Worm (Caenorhabditis elegans): ENCODE data around the gene dhs-11.

DNA sequence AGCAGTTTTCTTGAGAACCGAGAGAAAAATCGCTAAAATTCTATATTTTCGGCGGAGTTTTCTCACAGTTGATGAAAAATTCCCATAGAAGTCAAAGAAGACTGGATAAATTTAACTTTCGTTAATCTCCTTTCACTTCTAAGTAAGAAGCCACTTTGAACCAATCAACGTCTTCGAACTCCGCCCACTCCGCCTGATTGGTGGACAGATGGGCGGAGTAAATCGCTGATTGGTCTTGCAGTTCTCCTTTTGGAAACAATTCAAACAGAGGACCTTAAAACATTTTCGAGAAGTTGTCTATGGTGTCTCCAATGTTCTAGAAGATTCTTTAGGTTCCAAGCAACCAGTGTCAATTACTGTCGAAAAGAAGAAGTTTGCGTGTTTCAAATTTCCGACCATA, 15.7 kb upstream of the dhs-11 start:
- TF ChIP-seq nhr-28 (tag; optimal IDR thresholded peaks at IDR 0.05): no peak
- no peak for TF ChIP-seq zag-1 (tag; optimal IDR thresholded peaks at IDR 0.05)
- no peak for TF ChIP-seq nhr-76 (tag; optimal IDR thresholded peaks at IDR 0.05)
- TF ChIP-seq sea-2 (GFP tag; optimal IDR thresholded peaks at IDR 0.05): no peak
- TF ChIP-seq skn-1 (tag; optimal IDR thresholded peaks at IDR 0.05): no peak
- TF ChIP-seq pha-4 (tag; optimal IDR thresholded peaks at IDR 0.05): no peak
- no peak for TF ChIP-seq nhr-11 (tag; optimal IDR thresholded peaks at IDR 0.05)
- TF ChIP-seq nhr-77 (tag; optimal IDR thresholded peaks at IDR 0.05): no peak
- TF ChIP-seq unc-62 (GFP tag; optimal IDR thresholded peaks at IDR 0.05): no peak
- no peak for TF ChIP-seq nhr-237 (tag; optimal IDR thresholded peaks at IDR 0.05)
- no peak for TF ChIP-seq fkh-10 (GFP tag; optimal IDR thresholded peaks at IDR 0.05)
- TF ChIP-seq snpc-4 (tag; optimal IDR thresholded peaks at IDR 0.05): no peak
- TF ChIP-seq mdl-1 (tag; optimal IDR thresholded peaks at IDR 0.05): no peak
- TF ChIP-seq nhr-23 (tag; optimal IDR thresholded peaks at IDR 0.05): no peak

Data from whole organism, L3 larva.